Fruit fly (Drosophila melanogaster) whole organism, prepupa: ENCODE data around the gene HipHop.

Experiments used
- Lpt ChIP-seq: fragments of 200-800 bp; sonication (Bioruptor generic); optimal IDR thresholded peaks from 3 replicates; lab custom pipeline; 2016; ENCODE audit warnings: missing biosample characterization, missing genetic modification characterization
- fd85E ChIP-seq: fragments of 200-800 bp; sonication (Bioruptor generic); optimal IDR thresholded peaks from 3 replicates; lab custom pipeline; 2016; ENCODE audit warnings: missing biosample characterization, missing genetic modification characterization

DNA sequence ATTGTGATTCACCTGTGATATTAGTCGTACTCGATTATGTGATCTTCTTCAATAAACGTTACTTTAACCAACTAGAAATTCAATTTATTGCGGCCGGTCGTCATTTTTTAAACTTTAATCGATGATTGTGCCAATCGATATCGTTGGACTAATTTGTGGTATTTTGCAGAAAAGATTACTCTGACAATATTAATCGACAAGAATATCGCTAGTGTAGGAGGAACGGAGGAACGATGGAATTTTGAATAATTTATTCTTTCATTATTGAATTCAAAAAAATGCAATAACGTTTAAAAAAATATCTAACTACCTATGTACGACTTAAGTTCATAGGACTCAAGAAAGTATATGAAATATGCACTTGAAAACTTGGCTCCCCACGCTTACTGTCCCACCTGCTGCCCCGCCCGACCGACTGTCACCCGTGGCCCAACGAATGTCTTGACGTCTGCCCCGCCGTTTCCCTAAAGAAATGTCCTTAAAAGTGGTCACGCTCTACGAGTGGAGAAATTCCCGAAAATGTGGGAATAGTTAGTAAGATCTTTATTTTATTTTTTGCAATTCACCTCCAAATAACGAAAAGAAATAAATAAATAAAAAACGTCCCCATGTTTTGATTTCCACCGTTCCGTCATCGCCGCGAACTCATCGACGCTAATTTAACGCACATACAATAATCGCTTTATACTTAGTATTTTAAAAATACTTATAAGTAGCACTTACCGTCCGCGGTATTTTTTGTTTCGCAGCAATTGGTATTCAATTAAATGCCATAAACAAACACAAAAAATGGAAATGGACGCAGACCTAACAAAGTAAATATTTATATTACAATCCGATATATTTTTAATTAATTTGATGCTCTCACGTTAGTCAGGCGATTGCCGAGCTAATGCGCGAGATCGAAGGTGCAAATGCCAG lies 44.7 kb downstream of the HipHop start, which contains the start of gene CG14074:
- TF ChIP-seq Lpt (GFP tag; lab: Kevin White, UChicago) (no peak), fd85E (GFP tag; lab: Kevin White, UChicago) (no peak)
